Fruit fly (Drosophila melanogaster) whole organism, embryonic: ENCODE results near the gene wapl.

Experiments
- Abd-B ChIP-seq: fragments of 200-800 bp; sonication (Bioruptor generic); optimal IDR thresholded peaks from 2 replicates; lab custom pipeline; 2018; ENCODE audit warnings: missing biosample characterization, mild to moderate bottlenecking, missing genetic modification characterization, moderate library complexity
- CG15514 ChIP-seq: fragments of 200-800 bp; sonication (Bioruptor generic); optimal IDR thresholded peaks from 3 replicates; lab custom pipeline; 2017; ENCODE audit warnings: missing biosample characterization, missing genetic modification characterization, mild to moderate bottlenecking, moderate library complexity, missing genetic modification reagents
- CG17612 ChIP-seq: fragments of 200-800 bp; sonication (Bioruptor generic); IDR thresholded peaks from 2 replicates; pipeline ENCODE4 v1.3.6; 2022; ENCODE audit warnings: missing biosample characterization, missing genetic modification characterization
- CG18476 ChIP-seq: fragments of 200-800 bp; sonication (Bioruptor generic); optimal IDR thresholded peaks from 2 replicates; lab custom pipeline; 2016; ENCODE audit warnings: missing biosample characterization, mild to moderate bottlenecking, missing genetic modification characterization
- CG31441 ChIP-seq: fragments of 200-800 bp; sonication (Bioruptor generic); IDR thresholded peaks from 2 replicates; pipeline ENCODE4 v1.3.6; 2022; ENCODE audit warnings: missing biosample characterization, missing genetic modification characterization
- CG3163 ChIP-seq: fragments of 200-800 bp; sonication (Bioruptor generic); optimal IDR thresholded peaks from 3 replicates; lab custom pipeline; 2016; ENCODE audit warnings: missing biosample characterization, missing genetic modification characterization
- CG3281 ChIP-seq: fragments of 200-800 bp; sonication (Bioruptor generic); optimal IDR thresholded peaks from 3 replicates; lab custom pipeline; 2017; ENCODE audit warnings: missing biosample characterization, mild to moderate bottlenecking, missing genetic modification characterization
- CG3838 ChIP-seq: fragments of 200-800 bp; sonication (Bioruptor generic); optimal IDR thresholded peaks from 3 replicates; lab custom pipeline; 2016; ENCODE audit warnings: missing biosample characterization, missing genetic modification characterization
- CG4282 ChIP-seq: fragments of 200-800 bp; sonication (Bioruptor generic); optimal IDR thresholded peaks from 2 replicates; lab custom pipeline; 2016; ENCODE audit warnings: missing biosample characterization, missing genetic modification characterization
- CG4854 ChIP-seq: fragments of 200-800 bp; sonication (Bioruptor generic); optimal IDR thresholded peaks from 2 replicates; lab custom pipeline; 2016; ENCODE audit warnings: missing biosample characterization, missing genetic modification characterization, inconsistent platforms
- CG5953 ChIP-seq: fragments of 200-800 bp; sonication (Bioruptor generic); IDR thresholded peaks from 2 replicates; pipeline ENCODE4 v1.3.6; 2022; ENCODE audit warnings: missing biosample characterization, missing genetic modification characterization
- CG6254 ChIP-seq: fragments of 200-800 bp; sonication (Bioruptor generic); optimal IDR thresholded peaks from 3 replicates; lab custom pipeline; 2017; ENCODE audit warnings: mild to moderate bottlenecking, missing biosample characterization, missing genetic modification reagents, missing genetic modification characterization
- CG6272 ChIP-seq: fragments of 200-800 bp; sonication (Bioruptor generic); IDR thresholded peaks from 2 replicates; pipeline ENCODE4 v1.3.6; 2022; ENCODE audit warnings: missing biosample characterization, missing genetic modification characterization
- CG8359 ChIP-seq: fragments of 200-800 bp; sonication (Bioruptor generic); optimal IDR thresholded peaks from 2 replicates; lab custom pipeline; 2017; ENCODE audit warnings: missing biosample characterization, mild to moderate bottlenecking, missing genetic modification characterization, borderline replicate concordance
- CG8924 ChIP-seq: fragments of 200-800 bp; optimal IDR thresholded peaks from 3 replicates; lab custom pipeline; 2019; ENCODE audit warnings: missing biosample characterization, mild to moderate bottlenecking, missing genetic modification characterization, moderate library complexity
- CG8944 ChIP-seq: fragments of 200-800 bp; sonication (Bioruptor generic); optimal IDR thresholded peaks from 3 replicates; lab custom pipeline; 2016; ENCODE audit warnings: missing biosample characterization, missing genetic modification characterization
- CG9437 ChIP-seq: fragments of 200-800 bp; sonication (Bioruptor generic); optimal IDR thresholded peaks from 2 replicates; lab custom pipeline; 2018; ENCODE audit warnings: missing biosample characterization, mild to moderate bottlenecking, missing genetic modification characterization
- Deaf1 ChIP-seq: fragments of 200-800 bp; optimal IDR thresholded peaks from 3 replicates; lab custom pipeline; 2019; ENCODE audit warnings: missing biosample characterization, mild to moderate bottlenecking, missing genetic modification characterization, moderate library complexity
- Dp ChIP-seq: fragments of 200-800 bp; sonication (Bioruptor generic); optimal IDR thresholded peaks from 2 replicates; lab custom pipeline; 2018; ENCODE audit warnings: missing biosample characterization, mild to moderate bottlenecking, missing genetic modification characterization, moderate library complexity
- E2f1 ChIP-seq: fragments of 200-800 bp; sonication (Bioruptor generic); IDR thresholded peaks from 2 replicates; pipeline ENCODE4 v1.3.6; 2022; ENCODE audit warnings: missing biosample characterization, missing genetic modification characterization
- Ets97D ChIP-seq: fragments of 200-800 bp; sonication (Bioruptor generic); optimal IDR thresholded peaks from 3 replicates; lab custom pipeline; 2016; ENCODE audit warnings: missing biosample characterization, missing genetic modification characterization
- HLH4C ChIP-seq: fragments of 200-800 bp; sonication (Bioruptor generic); IDR thresholded peaks from 3 replicates; pipeline ENCODE4 v1.3.6; 2022; ENCODE audit warnings: missing biosample characterization, missing genetic modification characterization; ENCODE audit not compliant: partially characterized antibody
- Hand ChIP-seq: fragments of 200-800 bp; sonication (Bioruptor generic); optimal IDR thresholded peaks from 2 replicates; lab custom pipeline; 2017; ENCODE audit warnings: mild to moderate bottlenecking, missing biosample characterization, missing genetic modification reagents, missing genetic modification characterization
- HmgZ ChIP-seq: fragments of 200-800 bp; sonication (Bioruptor generic); optimal IDR thresholded peaks from 2 replicates; lab custom pipeline; 2018; ENCODE audit warnings: missing biosample characterization, mild to moderate bottlenecking, missing genetic modification characterization
- Hmx ChIP-seq: fragments of 200-800 bp; sonication (Bioruptor generic); optimal IDR thresholded peaks from 2 replicates; lab custom pipeline; 2016; ENCODE audit warnings: missing biosample characterization, missing genetic modification characterization
- Mad ChIP-seq: fragments of 200-800 bp; sonication (Bioruptor generic); optimal IDR thresholded peaks from 2 replicates; lab custom pipeline; 2016; ENCODE audit warnings: missing biosample characterization, missing genetic modification characterization
- NC2α ChIP-seq: fragments of 200-800 bp; sonication (Bioruptor generic); optimal IDR thresholded peaks from 2 replicates; lab custom pipeline; 2016; ENCODE audit warnings: missing biosample characterization, missing genetic modification characterization
- Nf-YC ChIP-seq: fragments of 200-800 bp; optimal IDR thresholded peaks from 3 replicates; lab custom pipeline; 2019; ENCODE audit warnings: missing biosample characterization, mild to moderate bottlenecking, missing genetic modification characterization, moderate library complexity
- NfI ChIP-seq: fragments of 200-800 bp; sonication (Bioruptor generic); optimal IDR thresholded peaks from 3 replicates; lab custom pipeline; 2018; ENCODE audit warnings: missing biosample characterization, mild to moderate bottlenecking, missing genetic modification characterization, moderate library complexity
- Rx ChIP-seq: fragments of 200-800 bp; sonication (Bioruptor generic); IDR thresholded peaks from 2 replicates; pipeline ENCODE4 v1.3.6; 2022; ENCODE audit warnings: missing biosample characterization, missing genetic modification characterization
- Sox100B ChIP-seq: fragments of 200-800 bp; sonication (Bioruptor generic); optimal IDR thresholded peaks from 3 replicates; lab custom pipeline; 2018; ENCODE audit warnings: missing biosample characterization, mild to moderate bottlenecking, missing genetic modification characterization
- Sox102F ChIP-seq: fragments of 200-800 bp; sonication (Bioruptor generic); optimal IDR thresholded peaks from 2 replicates; lab custom pipeline; 2018; ENCODE audit warnings: missing biosample characterization, mild to moderate bottlenecking, missing genetic modification characterization, moderate library complexity
- Sry-β ChIP-seq: fragments of 200-800 bp; sonication (Bioruptor generic); optimal IDR thresholded peaks from 2 replicates; lab custom pipeline; 2018; ENCODE audit warnings: missing biosample characterization, mild to moderate bottlenecking, missing genetic modification characterization, moderate library complexity
- Xrp1 ChIP-seq: fragments of 200-800 bp; sonication (Bioruptor generic); IDR thresholded peaks from 2 replicates; pipeline ENCODE4 v1.3.6; 2022; ENCODE audit warnings: missing biosample characterization, missing genetic modification characterization
- YL-1 ChIP-seq: fragments of 200-800 bp; sonication (Bioruptor generic); optimal IDR thresholded peaks from 3 replicates; lab custom pipeline; 2017; ENCODE audit warnings: missing biosample characterization, mild to moderate bottlenecking, missing genetic modification characterization
- abd-A ChIP-seq: fragments of 200-800 bp; sonication (Bioruptor generic); optimal IDR thresholded peaks from 3 replicates; lab custom pipeline; 2019; ENCODE audit warnings: missing biosample characterization, mild to moderate bottlenecking, missing genetic modification characterization, moderate library complexity
- cas ChIP-seq: fragments of 200-800 bp; sonication (Bioruptor generic); IDR thresholded peaks from 2 replicates; pipeline ENCODE4 v1.3.6; 2022; ENCODE audit warnings: missing biosample characterization, missing genetic modification characterization
- cg ChIP-seq: fragments of 200-800 bp; sonication (Bioruptor generic); optimal IDR thresholded peaks from 3 replicates; lab custom pipeline; 2019; ENCODE audit warnings: missing biosample characterization, mild to moderate bottlenecking, missing genetic modification characterization, moderate library complexity
- chif ChIP-seq, 2 experiments: fragments of 200-800 bp; sonication (Bioruptor generic); optimal IDR thresholded peaks; 3 replicates each; lab custom pipeline; 2016; ENCODE audit warnings: missing biosample characterization in 2 of 2, missing genetic modification characterization in 2 of 2
- chn ChIP-seq: fragments of 200-800 bp; sonication (Bioruptor generic); optimal IDR thresholded peaks from 2 replicates; lab custom pipeline; 2016; ENCODE audit warnings: missing biosample characterization, missing genetic modification characterization
- dimm ChIP-seq: fragments of 200-800 bp; sonication (Bioruptor generic); IDR thresholded peaks from 2 replicates; pipeline ENCODE4 v1.3.6; 2022; ENCODE audit warnings: missing biosample characterization, missing genetic modification characterization
- fd96Cb ChIP-seq: fragments of 200-800 bp; sonication (Bioruptor generic); optimal IDR thresholded peaks from 2 replicates; lab custom pipeline; 2018; ENCODE audit warnings: missing biosample characterization, mild to moderate bottlenecking, missing genetic modification characterization, moderate library complexity
- lbe ChIP-seq: fragments of 200-800 bp; sonication (Bioruptor generic); optimal IDR thresholded peaks from 2 replicates; lab custom pipeline; 2016; ENCODE audit warnings: missing biosample characterization, mild to moderate bottlenecking, missing genetic modification characterization
- lilli ChIP-seq: fragments of 200-800 bp; sonication (Bioruptor generic); optimal IDR thresholded peaks from 3 replicates; lab custom pipeline; 2016; ENCODE audit warnings: missing biosample characterization, missing genetic modification characterization
- maf-S ChIP-seq: fragments of 200-800 bp; sonication (Bioruptor generic); optimal IDR thresholded peaks from 2 replicates; lab custom pipeline; 2016; ENCODE audit warnings: missing biosample characterization, missing genetic modification characterization
- odd ChIP-seq: fragments of 200-800 bp; sonication (Bioruptor generic); optimal IDR thresholded peaks from 2 replicates; lab custom pipeline; 2017; ENCODE audit warnings: missing biosample characterization, mild to moderate bottlenecking, missing genetic modification characterization
- pnt ChIP-seq: fragments of 200-800 bp; sonication (Bioruptor generic); optimal IDR thresholded peaks from 3 replicates; lab custom pipeline; 2016; ENCODE audit warnings: missing biosample characterization, missing genetic modification characterization
- pros ChIP-seq: fragments of 200-800 bp; sonication (Bioruptor generic); optimal IDR thresholded peaks from 3 replicates; lab custom pipeline; 2019; ENCODE audit warnings: missing biosample characterization, mild to moderate bottlenecking, missing genetic modification characterization, moderate library complexity
- tap ChIP-seq: fragments of 200-800 bp; optimal IDR thresholded peaks from 3 replicates; lab custom pipeline; 2019; ENCODE audit warnings: missing biosample characterization, mild to moderate bottlenecking, missing genetic modification characterization, moderate library complexity
- tll ChIP-seq, 2 experiments: fragments of 200-800 bp in 1 of 2; fragments of >200 bp in 1 of 2; sonication (Bioruptor generic) in 1 of 2; optimal IDR thresholded peaks; 2 replicates each; lab custom pipeline; 2017 to 2019; ENCODE audit warnings: missing biosample characterization in 2 of 2, missing genetic modification characterization in 2 of 2, mild to moderate bottlenecking in 1 of 2, moderate library complexity in 1 of 2
- wor ChIP-seq: fragments of 200-800 bp; sonication (Bioruptor generic); IDR thresholded peaks from 2 replicates; pipeline ENCODE4 v1.3.6; 2022; ENCODE audit warnings: missing biosample characterization, missing genetic modification characterization
- z ChIP-seq: fragments of 200-800 bp; sonication (Bioruptor generic); IDR thresholded peaks from 3 replicates; pipeline ENCODE4 v1.3.6; 2022; ENCODE audit warnings: missing biosample characterization, missing genetic modification characterization

Gene wapl

DNA sequence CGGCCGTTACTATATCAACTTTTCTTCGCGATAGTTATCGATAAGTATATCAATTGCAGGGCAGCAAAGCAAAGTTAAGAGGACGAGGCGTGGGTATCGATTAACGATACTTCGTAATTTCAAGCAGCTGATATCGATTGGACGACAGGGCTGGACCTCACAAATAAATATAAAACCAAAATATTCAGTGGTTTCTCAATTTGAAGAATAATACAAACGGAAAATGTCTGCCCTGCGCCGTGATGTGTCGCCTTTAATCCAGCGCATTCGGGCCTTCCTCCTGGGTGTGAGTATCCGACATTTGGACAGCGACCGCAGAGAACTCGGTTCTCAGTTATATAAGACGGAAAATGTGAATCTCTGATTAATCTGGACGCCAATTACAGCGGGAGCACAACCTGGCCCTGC, 13.6 kb upstream of the wapl start, which contains the start of gene ND-B14.5A (continued):
- TF ChIP-seq chn (GFP tag; lab: Kevin White, UChicago) (no peak), tll (GFP tag; optimal IDR thresholded peaks at IDR 0.05; lab: Kevin White, UChicago) (no peak), CG4282 (GFP tag; lab: Kevin White, UChicago) (no peak), E2f1 (no peak), NC2α (GFP tag; lab: Kevin White, UChicago) (no peak), CG4854 (GFP tag; lab: Kevin White, UChicago) (no peak), CG18476 (GFP tag; lab: Kevin White, UChicago) (no peak), Abd-B (GFP tag; lab: Kevin White, UChicago) (no peak), CG5953 (GFP tag; lab: Robert Waterston, UW) (no peak), Sox102F (no peak), maf-S (GFP tag; lab: Kevin White, UChicago) (no peak), Rx (GFP tag; lab: Robert Waterston, UW) (no peak), HLH4C (GFP tag; lab: Robert Waterston, UW) (peak; percentile 98), Xrp1 (GFP tag; lab: Robert Waterston, UW) (no peak), cg (no peak), NfI (GFP tag; lab: Kevin White, UChicago) (no peak), Hmx (GFP tag; lab: Kevin White, UChicago) (no peak), CG9437 (GFP tag; lab: Kevin White, UChicago) (no peak), fd96Cb (tag; lab: Kevin White, UChicago) (no peak), cas (GFP tag; lab: Robert Waterston, UW) (no peak), CG8359 (GFP tag; lab: Kevin White, UChicago) (no peak), Hand (GFP tag; lab: Kevin White, UChicago) (no peak), Dp (peak; percentile 67), CG8944 (GFP tag; lab: Kevin White, UChicago) (no peak), abd-A (tag; lab: Kevin White, UChicago) (no peak), Mad (no peak), Nf-YC (peak; percentile 11), z (GFP tag; lab: Robert Waterston, UW) (no peak), CG3838 (GFP tag; lab: Kevin White, UChicago) (no peak), CG8924 (tag; lab: Kevin White, UChicago) (no peak), Sox100B (no peak), CG31441 (GFP tag; lab: Robert Waterston, UW) (no peak), odd (GFP tag; lab: Kevin White, UChicago) (no peak), HmgZ (tag; lab: Kevin White, UChicago) (peak; percentile 48), CG15514 (GFP tag; lab: Kevin White, UChicago) (peak; percentile 72), YL-1 (GFP tag; lab: Kevin White, UChicago) (no peak), Sry-β (GFP tag; lab: Kevin White, UChicago) (no peak), wor (GFP tag; lab: Robert Waterston, UW) (no peak), CG6272 (GFP tag; lab: Robert Waterston, UW) (no peak), chif (GFP tag; optimal IDR thresholded peaks at IDR 0.05; lab: Kevin White, UChicago) (no peak), pros (no peak), pnt (GFP tag; lab: Kevin White, UChicago) (no peak), tap (tag; lab: Kevin White, UChicago) (no peak), CG6254 (GFP tag; lab: Kevin White, UChicago) (no peak), CG3163 (no peak), lbe (no peak), dimm (GFP tag; lab: Robert Waterston, UW) (no peak), Deaf1 (tag; lab: Kevin White, UChicago) (no peak), CG17612 (GFP tag; lab: Robert Waterston, UW) (no peak), lilli (GFP tag; lab: Kevin White, UChicago) (no peak), Ets97D (peak; percentile 40), CG3281 (GFP tag; lab: Kevin White, UChicago) (no peak)
